Worm (Caenorhabditis elegans) whole organism, L1 larva: ENCODE results near the gene bed-2.

ENCODE experiments used
- C04F5.9 ChIP-seq: sonication (generic microtip); optimal IDR thresholded peaks from 2 replicates; lab custom pipeline; 2016; ENCODE audit warnings: missing genetic modification characterization, missing compliant biosample characterization
- F16B12.6 ChIP-seq: fragments of 150-350 bp; optimal IDR thresholded peaks from 2 replicates; lab custom pipeline; 2014; ENCODE audit warnings: missing biosample characterization, missing genetic modification characterization
- aha-1 ChIP-seq: fragments of 150-350 bp; optimal IDR thresholded peaks from 2 replicates; lab custom pipeline; 2014; ENCODE audit warnings: missing biosample characterization, missing genetic modification characterization
- alr-1 ChIP-seq: fragments of 200-800 bp; sonication (Bioruptor generic); optimal IDR thresholded peaks from 2 replicates; lab custom pipeline; 2018; ENCODE audit warnings: borderline replicate concordance, mild to moderate bottlenecking, missing genetic modification characterization, missing compliant biosample characterization
- ama-1 ChIP-seq: fragments of 150-350 bp; optimal IDR thresholded peaks from 2 replicates; lab custom pipeline; 2014
- blmp-1 ChIP-seq: fragments of 150-350 bp; optimal IDR thresholded peaks from 2 replicates; lab custom pipeline; 2014; ENCODE audit warnings: missing biosample characterization, missing genetic modification characterization
- ceh-8 ChIP-seq: fragments of 200-800 bp; sonication (Bioruptor generic); optimal IDR thresholded peaks from 2 replicates; lab custom pipeline; 2018; ENCODE audit warnings: mild to moderate bottlenecking, missing genetic modification characterization, moderate library complexity, missing compliant biosample characterization
- ceh-82 ChIP-seq, 3 experiments: fragments of 150-350 bp in 1 of 3; sonication (generic microtip) in 2 of 3; optimal IDR thresholded peaks; 2 replicates each; lab custom pipeline; 2014 to 2017; ENCODE audit warnings: missing biosample characterization in 3 of 3, missing genetic modification characterization in 3 of 3
- ceh-88 ChIP-seq: fragments of 200-800 bp; sonication (Bioruptor generic); IDR thresholded peaks from 2 replicates; pipeline ENCODE4 v1.3.6; 2022; ENCODE audit warnings: missing genetic modification characterization, missing compliant biosample characterization
- ces-1 ChIP-seq: fragments of 150-350 bp; optimal IDR thresholded peaks from 2 replicates; lab custom pipeline; 2014; ENCODE audit warnings: missing biosample characterization, missing genetic modification reagents, missing genetic modification characterization
- dsc-1 ChIP-seq: sonication (generic microtip); optimal IDR thresholded peaks from 2 replicates; lab custom pipeline; 2016; ENCODE audit warnings: mild to moderate bottlenecking, missing genetic modification characterization, missing compliant biosample characterization
- efl-1 ChIP-seq, 4 experiments: fragments of 150-350 bp; optimal IDR thresholded peaks in 3 of 4; peaks in 1 of 4; 1 replicate in 1 of 4; 2 replicates in 3 of 4; lab custom pipeline; 2014; ENCODE audit warnings: missing biosample characterization in 2 of 4, missing genetic modification characterization in 2 of 4, missing genetic modification reagents in 2 of 4
- egl-13 ChIP-seq: sonication (generic microtip); optimal IDR thresholded peaks from 2 replicates; lab custom pipeline; 2016; ENCODE audit warnings: missing genotype, missing genetic modification reagents, missing genetic modification characterization, missing compliant biosample characterization
- elt-3 ChIP-seq, 6 experiments: fragments of 150-350 bp in 1 of 6; sonication (generic microtip); optimal IDR thresholded peaks; 2 replicates each; lab custom pipeline; 2017 to 2018; ENCODE audit warnings: missing biosample characterization in 6 of 6, missing genetic modification characterization in 6 of 6, inconsistent platforms in 1 of 6
- fkh-10 ChIP-seq: sonication (generic microtip); optimal IDR thresholded peaks from 2 replicates; lab custom pipeline; 2017; ENCODE audit warnings: missing biosample characterization, missing genetic modification reagents, missing genetic modification characterization
- fkh-4 ChIP-seq: sonication (generic microtip); optimal IDR thresholded peaks from 2 replicates; lab custom pipeline; 2016; ENCODE audit warnings: missing compliant biosample characterization, missing genetic modification characterization, borderline replicate concordance
- hlh-4 ChIP-seq: sonication (generic microtip); optimal IDR thresholded peaks from 2 replicates; lab custom pipeline; 2016; ENCODE audit warnings: mild to moderate bottlenecking, missing genetic modification characterization, missing compliant biosample characterization
- jun-1 ChIP-seq: fragments of 150-350 bp; optimal IDR thresholded peaks from 2 replicates; lab custom pipeline; 2014; ENCODE audit warnings: missing biosample characterization, missing genetic modification reagents, missing genetic modification characterization
- lin-14 ChIP-seq: fragments of 200-800 bp; sonication (Bioruptor generic); optimal IDR thresholded peaks from 2 replicates; lab custom pipeline; 2018; ENCODE audit warnings: mild to moderate bottlenecking, missing genetic modification characterization, moderate library complexity, missing compliant biosample characterization
- lir-3 ChIP-seq: sonication (generic microtip); optimal IDR thresholded peaks from 2 replicates; lab custom pipeline; 2016; ENCODE audit warnings: mild to moderate bottlenecking, missing genetic modification characterization, moderate library complexity, missing compliant biosample characterization; ENCODE audit not compliant: poor library complexity
- mdl-1 ChIP-seq, 2 experiments: fragments of 150-350 bp; optimal IDR thresholded peaks; 2 replicates each; lab custom pipeline; 2014 to 2017; ENCODE audit warnings: missing biosample characterization in 2 of 2, missing genetic modification characterization in 2 of 2, inconsistent platforms in 1 of 2
- mef-2 ChIP-seq: fragments of 150-350 bp; optimal IDR thresholded peaks from 2 replicates; lab custom pipeline; 2014; ENCODE audit warnings: missing biosample characterization, missing genetic modification characterization
- mep-1 ChIP-seq: fragments of 150-350 bp; optimal IDR thresholded peaks from 2 replicates; lab custom pipeline; 2014; ENCODE audit warnings: missing biosample characterization, missing genetic modification characterization
- nhr-11 ChIP-seq: fragments of 150-350 bp; optimal IDR thresholded peaks from 2 replicates; lab custom pipeline; 2014; ENCODE audit warnings: missing biosample characterization, missing genetic modification characterization
- nhr-19 ChIP-seq: fragments of 200-800 bp; sonication (Bioruptor generic); conservative IDR thresholded peaks from 2 replicates; pipeline ENCODE4 v1.3.6; 2022; ENCODE audit warnings: missing genetic modification characterization, missing compliant biosample characterization
- nhr-20 ChIP-seq: sonication (generic microtip); optimal IDR thresholded peaks from 2 replicates; lab custom pipeline; 2016; ENCODE audit warnings: mild to moderate bottlenecking, missing genetic modification characterization, missing compliant biosample characterization
- nhr-237 ChIP-seq: fragments of 150-350 bp; optimal IDR thresholded peaks from 2 replicates; lab custom pipeline; 2014; ENCODE audit warnings: missing biosample characterization, missing genetic modification characterization
- nhr-47 ChIP-seq: sonication (generic microtip); optimal IDR thresholded peaks from 2 replicates; lab custom pipeline; 2016; ENCODE audit warnings: mild to moderate bottlenecking, missing genetic modification characterization, moderate library complexity, missing compliant biosample characterization
- nhr-71 ChIP-seq: sonication (generic microtip); optimal IDR thresholded peaks from 2 replicates; lab custom pipeline; 2016; ENCODE audit warnings: mild to moderate bottlenecking, missing genetic modification characterization, moderate library complexity, missing compliant biosample characterization
- nhr-84 ChIP-seq: sonication (generic microtip); optimal IDR thresholded peaks from 2 replicates; lab custom pipeline; 2017; ENCODE audit warnings: missing biosample characterization, missing genetic modification characterization
- nhr-85 ChIP-seq: sonication (generic microtip); peaks from one replicate; lab custom pipeline; 2016; ENCODE audit warnings: missing genetic modification characterization, inconsistent platforms, missing compliant biosample characterization
- nhr-90 ChIP-seq: sonication (generic microtip); optimal IDR thresholded peaks from 2 replicates; lab custom pipeline; 2016; ENCODE audit warnings: mild to moderate bottlenecking, missing genetic modification characterization, missing compliant biosample characterization; ENCODE audit not compliant: poor library complexity
- pag-3 ChIP-seq: sonication (generic microtip); optimal IDR thresholded peaks from 2 replicates; lab custom pipeline; 2017; ENCODE audit warnings: missing genetic modification characterization, mild to moderate bottlenecking, missing compliant biosample characterization, antibody characterized with exemption, borderline replicate concordance; ENCODE audit not compliant: insufficient read depth
- pqm-1 ChIP-seq: sonication (generic microtip); optimal IDR thresholded peaks from 3 replicates; lab custom pipeline; 2017; ENCODE audit warnings: missing biosample characterization, missing genetic modification characterization
- rnt-1 ChIP-seq: sonication (generic microtip); optimal IDR thresholded peaks from 2 replicates; lab custom pipeline; 2016; ENCODE audit warnings: mild to moderate bottlenecking, missing genetic modification characterization, moderate library complexity, missing compliant biosample characterization
- skn-1 ChIP-seq: fragments of 150-350 bp; optimal IDR thresholded peaks from 2 replicates; lab custom pipeline; 2014; ENCODE audit warnings: missing biosample characterization, missing genetic modification characterization
- snpc-4 ChIP-seq: fragments of 150-350 bp; optimal IDR thresholded peaks from 2 replicates; lab custom pipeline; 2014; ENCODE audit warnings: missing biosample characterization, missing genetic modification characterization
- snu-23 ChIP-seq: sonication (generic microtip); optimal IDR thresholded peaks from 2 replicates; lab custom pipeline; 2016; ENCODE audit warnings: missing genetic modification characterization, missing compliant biosample characterization
- sox-4 ChIP-seq: sonication (generic microtip); optimal IDR thresholded peaks from 2 replicates; lab custom pipeline; 2016; ENCODE audit warnings: missing genetic modification characterization, missing compliant biosample characterization
- unc-30 ChIP-seq: sonication (generic microtip); optimal IDR thresholded peaks from 2 replicates; lab custom pipeline; 2017; ENCODE audit warnings: missing biosample characterization, missing genetic modification characterization
- unc-62 ChIP-seq: fragments of 150-350 bp; optimal IDR thresholded peaks from 2 replicates; lab custom pipeline; 2014; ENCODE audit warnings: missing biosample characterization, missing genetic modification reagents, missing genetic modification characterization
- unc-86 ChIP-seq: sonication (generic microtip); optimal IDR thresholded peaks from 2 replicates; lab custom pipeline; 2016; ENCODE audit warnings: missing genetic modification characterization, missing compliant biosample characterization
- xbp-1 ChIP-seq: sonication (generic microtip); optimal IDR thresholded peaks from 2 replicates; lab custom pipeline; 2016; ENCODE audit warnings: missing genetic modification characterization, missing compliant biosample characterization

Gene bed-2

ce11 chrIII:11452530-11452929, 18.1 kb downstream of the bed-2 start:
- TF ChIP-seq ama-1 (no peak), nhr-90 (no peak), mef-2 (tag; lab: Kevin White, UChicago) (no peak), unc-30 (tag; lab: Kevin White, UChicago) (no peak), unc-62 (GFP tag; lab: Kevin White, UChicago) (no peak), pqm-1 (tag; lab: Kevin White, UChicago) (no peak), nhr-85 (tag; lab: Kevin White, UChicago) (no peak), mep-1 (tag; lab: Kevin White, UChicago) (no peak), dsc-1 (tag; lab: Kevin White, UChicago) (no peak), rnt-1 (no peak), alr-1 (tag; lab: Kevin White, UChicago) (no peak), ceh-88 (GFP tag; lab: Robert Waterston, UW) (no peak), unc-86 (tag; lab: Kevin White, UChicago) (no peak), snpc-4 (tag; lab: Kevin White, UChicago) (no peak), ceh-82 (tag; optimal IDR thresholded peaks at IDR 0.05; lab: Kevin White, UChicago) (no peak), skn-1 (tag; lab: Kevin White, UChicago) (no peak), nhr-237 (tag; lab: Kevin White, UChicago) (no peak), egl-13 (tag; lab: Kevin White, UChicago) (no peak), sox-4 (tag; lab: Kevin White, UChicago) (no peak), F16B12.6 (no peak)
- TF ChIP-seq, all 84 proteins: peak for 0

DNA sequence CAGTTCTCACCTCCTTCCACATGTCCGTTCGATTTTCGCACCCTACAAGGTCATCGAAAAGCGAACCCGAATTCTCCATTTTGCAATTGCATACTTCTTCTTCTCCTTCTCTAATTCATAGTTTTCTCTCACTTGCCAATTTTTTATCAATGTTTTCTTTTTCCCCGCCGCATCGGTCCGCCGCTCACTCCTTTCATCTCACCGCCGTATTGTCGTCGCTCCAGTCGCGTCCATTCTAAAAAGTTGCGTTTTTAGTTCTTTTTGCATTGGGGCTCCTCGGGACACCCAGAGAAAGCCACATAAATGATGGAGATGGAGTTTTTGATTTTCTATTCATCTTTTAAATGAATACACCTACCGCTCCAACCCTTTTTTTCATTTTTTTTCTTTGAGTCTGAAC, 19.2 kb downstream of the bed-2 start:
- TF ChIP-seq dsc-1 (tag; lab: Kevin White, UChicago): peak; percentile 15
- no peak for TF ChIP-seq nhr-84 (tag; lab: Kevin White, UChicago)
- no peak for TF ChIP-seq ceh-82 (tag; optimal IDR thresholded peaks at IDR 0.05; lab: Kevin White, UChicago)
- TF ChIP-seq fkh-10 (GFP tag; lab: Kevin White, UChicago): no peak
- no peak for TF ChIP-seq fkh-4 (tag; lab: Kevin White, UChicago)
- no peak for TF ChIP-seq xbp-1 (tag; lab: Kevin White, UChicago)
- peak; percentile 59 for TF ChIP-seq nhr-85 (tag; lab: Kevin White, UChicago)
- TF ChIP-seq ces-1 (GFP tag; lab: Kevin White, UChicago): no peak
- TF ChIP-seq snu-23: no peak
- peak; percentile 45 for TF ChIP-seq blmp-1
- TF ChIP-seq lin-14: peak; percentile 44
- TF ChIP-seq unc-62 (GFP tag; lab: Kevin White, UChicago): no peak
- no peak for TF ChIP-seq pag-3 (tag; lab: Kevin White, UChicago)

DNA sequence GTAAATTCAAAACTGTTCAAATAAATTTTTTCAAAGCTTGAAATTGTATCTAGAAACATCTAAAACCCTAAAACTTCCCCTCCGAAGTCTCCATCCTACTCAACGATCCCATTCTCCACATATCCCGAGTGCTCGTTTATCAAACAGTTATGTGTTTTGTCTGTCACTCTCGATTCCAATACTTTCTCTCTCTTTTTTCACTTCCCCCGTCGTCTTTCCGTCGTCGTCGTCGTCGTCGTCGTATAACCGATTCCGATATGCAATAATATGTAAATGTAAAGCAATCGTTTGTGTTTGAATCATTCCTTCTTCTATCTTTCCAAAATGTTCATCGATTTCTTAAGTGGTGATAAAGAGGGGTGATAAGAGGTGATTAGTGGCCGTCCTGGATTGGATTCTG, 22.3 kb downstream of the bed-2 start:
- TF ChIP-seq blmp-1 (peak; percentile 54), hlh-4 (tag; lab: Kevin White, UChicago) (no peak)

DNA sequence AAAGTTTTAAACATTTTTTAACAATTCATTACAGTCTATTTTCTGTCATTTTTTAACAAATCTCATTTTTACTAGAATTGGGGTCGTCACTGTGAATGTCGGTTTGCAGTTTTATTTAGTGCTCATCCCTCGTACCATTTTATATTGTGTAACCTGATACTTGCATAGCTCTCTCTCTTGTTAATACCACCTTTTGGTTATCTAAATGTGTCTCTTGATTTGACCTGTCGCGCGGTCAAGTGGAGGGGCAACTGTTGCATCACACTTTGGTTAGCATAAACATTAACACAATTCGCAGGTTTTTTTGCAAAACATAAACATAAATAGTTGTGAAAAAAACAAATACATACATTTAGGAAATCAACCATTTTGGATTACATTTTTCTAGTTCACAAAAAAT, 23.8 kb downstream of the bed-2 start:
- TF ChIP-seq fkh-4 (tag; lab: Kevin White, UChicago): no peak
- no peak for TF ChIP-seq efl-1 (optimal IDR thresholded peaks at IDR 0.05; lab: Kevin White, UChicago)
- TF ChIP-seq efl-1 (GFP tag; optimal IDR thresholded peaks at IDR 0.05 in 1 of 2; lab: Kevin White, UChicago): peak in 1 of 2 experiments; percentile 11

DNA sequence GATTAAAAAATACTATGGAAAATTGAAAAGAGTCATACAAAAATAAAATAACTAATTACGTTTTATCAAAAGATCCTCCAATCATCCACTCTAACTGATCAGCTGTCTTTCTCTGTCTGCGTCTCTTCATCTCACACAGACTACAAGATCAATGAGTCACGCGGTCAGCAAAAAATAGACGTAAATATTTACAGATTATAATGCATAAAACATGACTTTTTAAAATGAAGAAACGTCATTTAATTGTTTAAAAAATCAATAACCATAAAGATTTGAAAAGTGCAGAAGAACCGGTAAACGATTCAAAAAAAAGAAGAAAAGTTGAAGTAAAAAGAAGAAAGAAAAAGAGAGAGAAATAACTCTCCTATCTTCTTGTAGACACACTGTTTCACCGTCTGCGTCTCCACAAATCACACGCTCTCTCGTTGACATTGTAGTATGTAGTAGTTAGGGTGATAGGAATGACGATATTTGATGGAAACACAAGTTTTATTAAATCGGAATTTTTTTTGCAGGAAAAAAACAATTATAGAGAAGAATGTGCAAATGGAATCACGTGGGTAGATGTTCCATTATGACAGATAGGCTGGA, 25.7 kb downstream of the bed-2 start:
- TF ChIP-seq aha-1 (no peak), ceh-88 (GFP tag; lab: Robert Waterston, UW) (no peak), C04F5.9 (tag; lab: Kevin White, UChicago) (no peak), nhr-19 (peak; percentile 32; the same call in 1 of the 2 replicates), egl-13 (tag; lab: Kevin White, UChicago) (no peak), nhr-71 (tag; lab: Kevin White, UChicago) (peak; percentile 81), efl-1 (optimal IDR thresholded peaks at IDR 0.05; lab: Kevin White, UChicago) (peak in 1 of 2 experiments; percentile 16), efl-1 (GFP tag; optimal IDR thresholded peaks at IDR 0.05 in 1 of 2; lab: Kevin White, UChicago) (peak; percentile 16 to 88), elt-3 (tag; optimal IDR thresholded peaks at IDR 0.05; lab: Kevin White, UChicago) (peak in 2 of 6 experiments; percentile 66 to 82), nhr-90 (peak; percentile 56), ceh-8 (no peak), nhr-47 (tag; lab: Kevin White, UChicago) (peak; percentile 22), nhr-11 (peak; percentile 20), lin-14 (peak; percentile 66), unc-30 (tag; lab: Kevin White, UChicago) (no peak), mdl-1 (tag; optimal IDR thresholded peaks at IDR 0.05; lab: Kevin White, UChicago) (peak in 1 of 2 experiments; percentile 33), nhr-20 (tag; lab: Kevin White, UChicago) (peak; percentile 73), blmp-1 (peak; percentile 43), jun-1 (tag; lab: Kevin White, UChicago) (peak; percentile 5), lir-3 (peak; percentile 15)
